Worm (Caenorhabditis elegans) whole organism, mixed stage, embryonic: ENCODE data around the gene mrpl-12.
"Not testable (repeated sequence)": the region's sequence is repeated elsewhere in the genome, so short reads cannot be mapped to it uniquely, and the experiment has no call there.

Experiments
- M03D4.4 ChIP-seq: sonication (generic microtip); optimal IDR thresholded peaks from 2 replicates; lab custom pipeline; 2017; ENCODE audit warnings: mild to moderate bottlenecking, missing genetic modification characterization, missing compliant biosample characterization
- bed-3 ChIP-seq: fragments of 200-800 bp; sonication (Bioruptor generic); optimal IDR thresholded peaks from 3 replicates; lab custom pipeline; 2018; ENCODE audit warnings: mild to moderate bottlenecking, missing genetic modification characterization, moderate library complexity, missing compliant biosample characterization
- blmp-1 ChIP-seq: fragments of 150-350 bp; optimal IDR thresholded peaks from 2 replicates; lab custom pipeline; 2014; ENCODE audit warnings: missing biosample characterization, missing genetic modification characterization
- ceh-39 ChIP-seq: fragments of 150-350 bp; optimal IDR thresholded peaks from 2 replicates; lab custom pipeline; 2014; ENCODE audit warnings: missing biosample characterization, missing genetic modification characterization
- ceh-43 ChIP-seq: fragments of 200-800 bp; sonication (Bioruptor generic); optimal IDR thresholded peaks from 2 replicates; lab custom pipeline; 2018; ENCODE audit warnings: mild to moderate bottlenecking, missing genetic modification characterization, moderate library complexity, missing compliant biosample characterization
- ceh-83 ChIP-seq: fragments of 200-800 bp; sonication (Bioruptor generic); optimal IDR thresholded peaks from 2 replicates; lab custom pipeline; 2018; ENCODE audit warnings: mild to moderate bottlenecking, missing genetic modification characterization, missing compliant biosample characterization
- ces-1 ChIP-seq: fragments of 150-350 bp; optimal IDR thresholded peaks from 2 replicates; lab custom pipeline; 2014; ENCODE audit warnings: missing biosample characterization, missing genetic modification reagents, missing genetic modification characterization
- cnd-1 ChIP-seq: fragments of 200-800 bp; sonication (Bioruptor generic); optimal IDR thresholded peaks from 2 replicates; lab custom pipeline; 2018; ENCODE audit warnings: mild to moderate bottlenecking, missing genetic modification characterization, missing compliant biosample characterization
- drap-1 ChIP-seq: fragments of 200-800 bp; sonication (Bioruptor generic); optimal IDR thresholded peaks from 3 replicates; lab custom pipeline; 2018; ENCODE audit warnings: mild to moderate bottlenecking, missing genetic modification characterization, missing compliant biosample characterization
- elt-1 ChIP-seq: sonication (generic microtip); optimal IDR thresholded peaks from 2 replicates; lab custom pipeline; 2017; ENCODE audit warnings: missing genetic modification characterization, mild to moderate bottlenecking, missing compliant biosample characterization, antibody characterized with exemption, moderate library complexity, borderline replicate concordance; ENCODE audit not compliant: insufficient read depth
- elt-3 ChIP-seq: fragments of 150-350 bp; optimal IDR thresholded peaks from 2 replicates; lab custom pipeline; 2014; ENCODE audit warnings: missing biosample characterization, missing genetic modification characterization
- flh-1 ChIP-seq: fragments of 200-800 bp; sonication (Bioruptor generic); optimal IDR thresholded peaks from 2 replicates; lab custom pipeline; 2018; ENCODE audit warnings: mild to moderate bottlenecking, missing genetic modification characterization, moderate library complexity, missing compliant biosample characterization
- ham-2 ChIP-seq: fragments of 200-800 bp; sonication (Bioruptor generic); optimal IDR thresholded peaks from 2 replicates; lab custom pipeline; 2018; ENCODE audit warnings: mild to moderate bottlenecking, missing genetic modification characterization, missing compliant biosample characterization
- hlh-1 ChIP-seq: fragments of 150-350 bp; optimal IDR thresholded peaks from 2 replicates; lab custom pipeline; 2014; ENCODE audit warnings: missing biosample characterization, missing genetic modification reagents, missing genetic modification characterization
- lin-13 ChIP-seq: fragments of 150-350 bp; optimal IDR thresholded peaks from 2 replicates; lab custom pipeline; 2014; ENCODE audit warnings: missing biosample characterization, missing genetic modification characterization
- lin-32 ChIP-seq: fragments of 200-800 bp; sonication (Bioruptor generic); optimal IDR thresholded peaks from 2 replicates; lab custom pipeline; 2018; ENCODE audit warnings: mild to moderate bottlenecking, missing genetic modification characterization, missing compliant biosample characterization
- lsy-2 ChIP-seq: fragments of 150-350 bp; optimal IDR thresholded peaks from 2 replicates; lab custom pipeline; 2014; ENCODE audit warnings: missing biosample characterization, missing genetic modification characterization
- mab-5 ChIP-seq: fragments of 150-350 bp; optimal IDR thresholded peaks from 2 replicates; lab custom pipeline; 2014; ENCODE audit warnings: missing biosample characterization, missing genetic modification characterization
- mep-1 ChIP-seq: fragments of 150-350 bp; optimal IDR thresholded peaks from 2 replicates; lab custom pipeline; 2017; ENCODE audit warnings: missing biosample characterization, missing genetic modification reagents, missing genetic modification characterization, inconsistent platforms
- mls-2 ChIP-seq: sonication (generic microtip); optimal IDR thresholded peaks from 2 replicates; lab custom pipeline; 2016; ENCODE audit warnings: mild to moderate bottlenecking, missing genetic modification characterization, moderate library complexity, missing compliant biosample characterization
- nhr-12 ChIP-seq: fragments of 150-350 bp; optimal IDR thresholded peaks from 2 replicates; lab custom pipeline; 2014; ENCODE audit warnings: missing biosample characterization, missing genetic modification characterization
- nhr-2 ChIP-seq: fragments of 150-350 bp; optimal IDR thresholded peaks from 2 replicates; lab custom pipeline; 2014; ENCODE audit warnings: missing biosample characterization, missing genetic modification characterization
- nhr-237 ChIP-seq: fragments of 150-350 bp; optimal IDR thresholded peaks from 2 replicates; lab custom pipeline; 2014; ENCODE audit warnings: missing biosample characterization, missing genetic modification characterization
- nhr-28 ChIP-seq: fragments of 150-350 bp; optimal IDR thresholded peaks from 2 replicates; lab custom pipeline; 2014; ENCODE audit warnings: missing biosample characterization, missing genetic modification characterization
- nhr-76 ChIP-seq: sonication (generic microtip); optimal IDR thresholded peaks from 2 replicates; lab custom pipeline; 2017; ENCODE audit warnings: missing biosample characterization, missing genetic modification characterization
- pha-4 ChIP-seq: fragments of 150-350 bp; optimal IDR thresholded peaks from 2 replicates; lab custom pipeline; 2018; ENCODE audit warnings: missing biosample characterization, missing genetic modification reagents, missing genetic modification characterization
- sem-2 ChIP-seq: fragments of 200-800 bp; sonication (Bioruptor generic); optimal IDR thresholded peaks from 2 replicates; lab custom pipeline; 2018; ENCODE audit warnings: mild to moderate bottlenecking, missing genetic modification characterization, missing compliant biosample characterization
- snpc-4 ChIP-seq: fragments of 150-350 bp; optimal IDR thresholded peaks from 2 replicates; lab custom pipeline; 2014; ENCODE audit warnings: missing biosample characterization, missing genetic modification characterization
- sptf-1 ChIP-seq: sonication (generic microtip); optimal IDR thresholded peaks from 2 replicates; lab custom pipeline; 2017; ENCODE audit warnings: mild to moderate bottlenecking, missing genetic modification characterization, moderate library complexity, missing compliant biosample characterization
- tbx-8 ChIP-seq: fragments of 200-800 bp; sonication (Bioruptor generic); optimal IDR thresholded peaks from 2 replicates; lab custom pipeline; 2018; ENCODE audit warnings: mild to moderate bottlenecking, missing genetic modification characterization, moderate library complexity, missing compliant biosample characterization
- unc-120 ChIP-seq: sonication (generic microtip); optimal IDR thresholded peaks from 2 replicates; lab custom pipeline; 2017; ENCODE audit warnings: missing genetic modification characterization, missing compliant biosample characterization; ENCODE audit not compliant: poor library complexity, severe bottlenecking
- unc-39 ChIP-seq: fragments of 150-350 bp; optimal IDR thresholded peaks from 2 replicates; lab custom pipeline; 2014; ENCODE audit warnings: missing biosample characterization, missing genetic modification characterization
- unc-62 ChIP-seq: fragments of 150-350 bp; optimal IDR thresholded peaks from 2 replicates; lab custom pipeline; 2014; ENCODE audit warnings: missing biosample characterization, missing genetic modification reagents, missing genetic modification characterization
- zip-8 ChIP-seq: fragments of 150-350 bp; optimal IDR thresholded peaks from 2 replicates; lab custom pipeline; 2014; ENCODE audit warnings: missing biosample characterization, missing genetic modification characterization
- ztf-11 ChIP-seq: fragments of 150-350 bp; optimal IDR thresholded peaks from 2 replicates; lab custom pipeline; 2014; ENCODE audit warnings: missing biosample characterization, missing genetic modification characterization

The mrpl-12 gene

DNA sequence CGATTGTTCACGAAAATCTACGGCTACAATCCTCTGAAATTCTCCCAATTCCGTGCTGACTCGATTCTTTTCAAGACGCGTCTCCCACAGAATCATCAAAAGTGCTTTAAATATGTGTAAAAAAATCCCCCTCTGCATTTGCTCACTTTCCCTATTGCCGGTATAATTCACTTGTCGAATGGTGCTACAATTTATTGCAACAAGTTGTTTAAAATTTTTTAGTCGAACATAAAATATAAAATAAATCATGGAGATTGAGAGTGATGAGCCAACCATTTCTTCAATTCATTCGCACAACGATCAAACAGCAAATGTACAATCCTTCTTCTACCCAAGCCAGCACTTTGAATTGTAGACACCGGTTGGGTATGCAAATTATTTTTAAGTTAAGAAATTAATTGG is 38.8 kb downstream of the mrpl-12 start:
- TF ChIP-seq ceh-43 (GFP tag; lab: Kevin White, UChicago) (no peak), elt-3 (tag; lab: Kevin White, UChicago) (no peak), ceh-83 (GFP tag; lab: Kevin White, UChicago) (no peak), lin-13 (no peak), flh-1 (GFP tag; lab: Kevin White, UChicago) (no peak), elt-1 (no peak), bed-3 (GFP tag; lab: Kevin White, UChicago) (no peak), ceh-39 (tag; lab: Kevin White, UChicago) (no peak), tbx-8 (GFP tag; lab: Kevin White, UChicago) (no peak), nhr-2 (tag; lab: Kevin White, UChicago) (no peak)

DNA sequence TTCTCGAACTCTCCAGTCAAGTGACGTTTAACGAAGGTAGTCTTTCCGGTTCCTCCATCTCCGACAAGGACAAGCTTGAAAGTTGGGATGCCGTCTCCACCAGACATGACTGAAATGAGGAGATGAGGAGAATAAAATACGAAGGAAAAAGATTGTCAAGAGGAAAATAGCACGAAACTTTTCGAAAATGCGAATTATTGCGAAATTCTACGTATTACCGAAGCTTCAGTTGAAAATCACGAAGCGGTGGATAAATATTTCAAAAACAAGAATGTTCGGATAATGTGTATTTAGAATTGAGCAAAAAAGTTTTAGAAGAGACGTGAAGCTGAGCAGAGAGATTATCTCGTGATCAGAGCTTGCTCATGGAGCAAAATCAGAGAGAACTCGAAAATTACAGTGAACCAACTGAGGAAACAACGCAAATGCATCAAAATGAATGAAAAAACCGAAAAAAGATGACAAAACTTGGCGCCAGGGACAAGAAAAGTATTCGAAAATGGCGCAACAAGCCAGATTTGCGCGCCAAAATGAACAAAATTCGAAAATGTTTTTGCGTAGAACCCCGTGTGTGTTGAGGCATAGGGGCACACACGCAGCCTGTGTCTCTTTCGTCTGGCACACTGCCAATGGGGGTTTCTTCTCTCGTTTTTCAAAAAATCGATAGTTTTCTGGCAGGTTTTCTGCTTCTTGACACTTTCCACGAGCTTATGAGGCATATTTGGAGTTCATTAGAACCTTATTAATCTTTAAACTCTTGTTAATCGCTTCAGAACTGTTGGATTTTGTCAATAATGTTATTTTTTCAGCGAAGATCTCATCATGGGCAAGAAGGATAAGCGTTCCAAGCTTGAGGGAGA is 40.3 kb downstream of the mrpl-12 start, which contains the start of the genes ran-1 and dkc-1:
TSS of gene ran-1 (minus strand) at position 109 of the 860 bp plus-strand sequence.
TSS of gene dkc-1 (plus strand) at position 810 of the 860 bp plus-strand sequence.
- TF ChIP-seq lsy-2 (tag; lab: Kevin White, UChicago) (peak; percentile 55), nhr-76 (tag; lab: Kevin White, UChicago) (no peak), unc-39 (tag; lab: Kevin White, UChicago) (no peak), blmp-1 (tag; lab: Kevin White, UChicago) (no peak), ceh-43 (GFP tag; lab: Kevin White, UChicago) (no peak), ces-1 (peak; percentile 23), nhr-237 (tag; lab: Kevin White, UChicago) (peak; percentile 45), lin-13 (peak; percentile 32), ztf-11 (tag; lab: Kevin White, UChicago) (no peak), lin-32 (GFP tag; lab: Kevin White, UChicago) (no peak), zip-8 (tag; lab: Kevin White, UChicago) (no peak), elt-3 (tag; lab: Kevin White, UChicago) (no peak), drap-1 (GFP tag; lab: Kevin White, UChicago) (no peak), sem-2 (GFP tag; lab: Kevin White, UChicago) (no peak), unc-62 (GFP tag; lab: Kevin White, UChicago) (no peak), elt-1 (no peak), M03D4.4 (tag; lab: Kevin White, UChicago) (peak; percentile 10), snpc-4 (tag; lab: Kevin White, UChicago) (no peak), unc-120 (tag; lab: Kevin White, UChicago) (peak; percentile 64), nhr-12 (tag; lab: Kevin White, UChicago) (no peak), ceh-39 (tag; lab: Kevin White, UChicago) (peak; percentile 80), sptf-1 (tag; lab: Kevin White, UChicago) (peak; percentile 56), mls-2 (tag; lab: Kevin White, UChicago) (no peak), bed-3 (GFP tag; lab: Kevin White, UChicago) (no peak), ceh-83 (GFP tag; lab: Kevin White, UChicago) (peak; percentile 13), mep-1 (peak; percentile 96), pha-4 (peak; percentile 64), nhr-2 (tag; lab: Kevin White, UChicago) (no peak), hlh-1 (no peak), mab-5 (tag; lab: Kevin White, UChicago) (no peak), cnd-1 (no peak), ham-2 (GFP tag; lab: Kevin White, UChicago) (no peak), tbx-8 (GFP tag; lab: Kevin White, UChicago) (no peak), flh-1 (GFP tag; lab: Kevin White, UChicago) (no peak), nhr-28 (tag; lab: Kevin White, UChicago) (no peak)

DNA sequence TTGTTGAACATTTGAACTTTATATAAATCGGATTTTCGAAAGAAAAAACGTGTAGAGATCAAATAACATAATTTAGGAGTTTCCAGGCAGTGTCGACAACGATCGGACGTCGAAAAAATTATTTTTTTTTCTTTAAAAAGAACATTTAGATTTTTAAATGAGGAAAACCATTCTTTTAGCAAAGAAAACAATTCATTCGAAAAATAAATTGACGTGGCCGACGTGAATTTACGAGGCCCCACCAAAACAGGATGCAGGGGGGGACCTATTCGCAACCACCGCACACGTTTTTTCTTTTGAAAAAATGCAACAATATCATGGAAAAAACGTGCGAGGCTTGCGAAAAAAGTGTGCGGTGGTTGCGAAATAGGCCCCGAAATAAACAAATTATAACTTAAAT is 42.5 kb downstream of the mrpl-12 start, which contains the start of gene enu-3.6:
TSS of gene enu-3.6 (plus strand) at position 392 of the 400 bp plus-strand sequence.
- not testable (repeated sequence) for TF ChIP-seq ceh-83 (GFP tag; lab: Kevin White, UChicago); drap-1 (GFP tag; lab: Kevin White, UChicago); nhr-76 (tag; lab: Kevin White, UChicago)
